Worm (Caenorhabditis elegans) whole organism, young adult: Measurements from ENCODE around the gene T09F5.20.

Experiments used
- C17E4.6 ChIP-seq: fragments of 200-800 bp; sonication (Bioruptor generic); IDR thresholded peaks from 2 replicates; pipeline ENCODE4 v1.3.6; 2022; ENCODE audit warnings: missing genetic modification reagents, missing genetic modification characterization, missing compliant biosample characterization
- F10E7.11 ChIP-seq: sonication (generic microtip); optimal IDR thresholded peaks from 2 replicates; lab custom pipeline; 2017; ENCODE audit warnings: mild to moderate bottlenecking, missing genetic modification characterization, moderate library complexity, missing compliant biosample characterization
- F23B12.7 ChIP-seq: sonication (generic microtip); optimal IDR thresholded peaks from 2 replicates; lab custom pipeline; 2017; ENCODE audit warnings: missing genetic modification characterization, mild to moderate bottlenecking, missing compliant biosample characterization, antibody characterized with exemption, moderate library complexity; ENCODE audit not compliant: insufficient read depth
- F52B5.7 ChIP-seq: sonication (generic microtip); optimal IDR thresholded peaks from 2 replicates; lab custom pipeline; 2016; ENCODE audit warnings: mild to moderate bottlenecking, missing genetic modification characterization, missing compliant biosample characterization
- F57A8.1 ChIP-seq: fragments of 200-800 bp; sonication (Bioruptor generic); optimal IDR thresholded peaks from 2 replicates; lab custom pipeline; 2018; ENCODE audit warnings: mild to moderate bottlenecking, missing genetic modification characterization, moderate library complexity, missing compliant biosample characterization
- F57C9.4 ChIP-seq: sonication (generic microtip); optimal IDR thresholded peaks from 2 replicates; lab custom pipeline; 2017; ENCODE audit warnings: mild to moderate bottlenecking, missing genetic modification characterization, missing compliant biosample characterization
- Y53F4B.3 ChIP-seq: fragments of 200-800 bp; sonication (Bioruptor generic); IDR thresholded peaks from 2 replicates; pipeline ENCODE4 v1.3.6; 2022; ENCODE audit warnings: missing genetic modification reagents, missing genetic modification characterization, missing compliant biosample characterization
- Y53G8AR.9 ChIP-seq: fragments of 200-800 bp; sonication (Bioruptor generic); conservative IDR thresholded peaks from 2 replicates; pipeline ENCODE4 v1.3.6; 2022; ENCODE audit warnings: missing genetic modification reagents, missing genetic modification characterization, missing compliant biosample characterization
- athp-1 ChIP-seq: sonication (generic microtip); optimal IDR thresholded peaks from 2 replicates; lab custom pipeline; 2017; ENCODE audit warnings: mild to moderate bottlenecking, missing genetic modification characterization, missing compliant biosample characterization
- bed-1 ChIP-seq: fragments of 200-800 bp; sonication (Bioruptor generic); IDR thresholded peaks from 2 replicates; pipeline ENCODE4 v1.3.6; 2022; ENCODE audit warnings: missing genetic modification reagents, missing genetic modification characterization, missing compliant biosample characterization
- cebp-1 ChIP-seq, 2 experiments: fragments of 200-800 bp in 1 of 2; sonication (Bioruptor generic) in 1 of 2; sonication (generic microtip) in 1 of 2; IDR thresholded peaks in 1 of 2; optimal IDR thresholded peaks in 1 of 2; 2 replicates each; pipeline versions ENCODE4 v1.3.6 to Lab custom; 2017 to 2022; ENCODE audit warnings: missing compliant biosample characterization in 2 of 2, missing genetic modification characterization in 2 of 2, mild to moderate bottlenecking in 1 of 2, missing genetic modification reagents in 1 of 2, moderate library complexity in 1 of 2
- cebp-2 ChIP-seq: fragments of 200-800 bp; sonication (Bioruptor generic); IDR thresholded peaks from 2 replicates; pipeline ENCODE4 v1.3.6; 2022; ENCODE audit warnings: missing genetic modification characterization, missing compliant biosample characterization
- ceh-100 ChIP-seq: fragments of 200-800 bp; sonication (Bioruptor generic); IDR thresholded peaks from 2 replicates; pipeline ENCODE4 v1.3.6; 2022; ENCODE audit warnings: missing genetic modification reagents, missing genetic modification characterization, missing compliant biosample characterization
- ceh-40 ChIP-seq: fragments of 200-800 bp; sonication (Bioruptor generic); IDR thresholded peaks from 2 replicates; pipeline ENCODE4 v1.3.6; 2022; ENCODE audit warnings: missing genetic modification characterization, missing compliant biosample characterization
- ceh-58 ChIP-seq: fragments of 200-800 bp; sonication (Bioruptor generic); IDR thresholded peaks from 2 replicates; pipeline ENCODE4 v1.3.6; 2022; ENCODE audit warnings: missing genetic modification characterization, missing compliant biosample characterization
- ceh-79 ChIP-seq: sonication (generic microtip); optimal IDR thresholded peaks from 2 replicates; lab custom pipeline; 2017; ENCODE audit warnings: mild to moderate bottlenecking, missing genetic modification characterization, missing compliant biosample characterization
- ceh-91 ChIP-seq: fragments of 200-800 bp; sonication (Bioruptor generic); IDR thresholded peaks from 2 replicates; pipeline ENCODE4 v1.3.6; 2022; ENCODE audit warnings: missing genetic modification reagents, missing genetic modification characterization, missing compliant biosample characterization
- chd-7 ChIP-seq: sonication (generic microtip); optimal IDR thresholded peaks from 2 replicates; lab custom pipeline; 2016; ENCODE audit warnings: mild to moderate bottlenecking, missing genetic modification characterization, moderate library complexity, missing compliant biosample characterization
- dox-1 ChIP-seq: fragments of 200-800 bp; sonication (Bioruptor generic); IDR thresholded peaks from 2 replicates; pipeline ENCODE4 v1.3.6; 2022; ENCODE audit warnings: missing genetic modification reagents, missing genetic modification characterization, missing compliant biosample characterization
- egrh-3 ChIP-seq: fragments of 200-800 bp; sonication (Bioruptor generic); IDR thresholded peaks from 2 replicates; pipeline ENCODE4 v1.3.6; 2022; ENCODE audit warnings: missing genetic modification reagents, missing genetic modification characterization, missing compliant biosample characterization
- ets-4 ChIP-seq: fragments of 200-800 bp; sonication (Bioruptor generic); optimal IDR thresholded peaks from 2 replicates; lab custom pipeline; 2018; ENCODE audit warnings: mild to moderate bottlenecking, missing genetic modification characterization, missing compliant biosample characterization
- gei-17 ChIP-seq: fragments of 200-800 bp; sonication (Bioruptor generic); optimal IDR thresholded peaks from 2 replicates; lab custom pipeline; 2018; ENCODE audit warnings: mild to moderate bottlenecking, missing genetic modification characterization, missing compliant biosample characterization
- hmg-1.2 ChIP-seq: fragments of 200-800 bp; sonication (Bioruptor generic); IDR thresholded peaks from 2 replicates; pipeline ENCODE4 v1.3.6; 2022; ENCODE audit warnings: missing genetic modification reagents, missing genetic modification characterization, missing compliant biosample characterization
- hsf-1 ChIP-seq: fragments of 200-800 bp; sonication (Bioruptor generic); IDR thresholded peaks from 2 replicates; pipeline ENCODE4 v1.3.6; 2022; ENCODE audit warnings: missing genetic modification reagents, missing genetic modification characterization, missing compliant biosample characterization
- lin-26 ChIP-seq: fragments of 200-800 bp; sonication (Bioruptor generic); IDR thresholded peaks from 2 replicates; pipeline ENCODE4 v1.3.6; 2022; ENCODE audit warnings: missing genetic modification reagents, missing genetic modification characterization, missing compliant biosample characterization
- mcd-1 ChIP-seq: fragments of 200-800 bp; sonication (Bioruptor generic); IDR thresholded peaks from 2 replicates; pipeline ENCODE4 v1.3.6; 2022; ENCODE audit warnings: missing genetic modification reagents, missing genetic modification characterization, missing compliant biosample characterization
- mxl-1 ChIP-seq: sonication (generic microtip); optimal IDR thresholded peaks from 2 replicates; lab custom pipeline; 2016; ENCODE audit warnings: missing genetic modification characterization, missing compliant biosample characterization
- nfya-1 ChIP-seq: sonication (generic microtip); optimal IDR thresholded peaks from 2 replicates; lab custom pipeline; 2017; ENCODE audit warnings: antibody characterized with exemption, missing compliant biosample characterization, missing genetic modification characterization, borderline replicate concordance; ENCODE audit not compliant: insufficient read depth
- nfya-2 ChIP-seq: fragments of 200-800 bp; sonication (Bioruptor generic); IDR thresholded peaks from 2 replicates; pipeline ENCODE4 v1.3.6; 2022; ENCODE audit warnings: missing genetic modification reagents, missing genetic modification characterization, missing compliant biosample characterization
- nfyb-1 ChIP-seq: fragments of 200-800 bp; sonication (Bioruptor generic); IDR thresholded peaks from 2 replicates; pipeline ENCODE4 v1.3.6; 2022; ENCODE audit warnings: missing genetic modification reagents, missing genetic modification characterization, missing compliant biosample characterization
- nhr-27 ChIP-seq: fragments of 200-800 bp; sonication (Bioruptor generic); optimal IDR thresholded peaks from 2 replicates; lab custom pipeline; 2018; ENCODE audit warnings: mild to moderate bottlenecking, missing genetic modification characterization, moderate library complexity, missing compliant biosample characterization
- nhr-80 ChIP-seq: sonication (generic microtip); optimal IDR thresholded peaks from 2 replicates; lab custom pipeline; 2016; ENCODE audit warnings: missing genetic modification characterization, missing compliant biosample characterization
- nhr-90 ChIP-seq: sonication (generic microtip); optimal IDR thresholded peaks from 2 replicates; lab custom pipeline; 2016; ENCODE audit warnings: missing genotype, mild to moderate bottlenecking, missing genetic modification characterization, missing compliant biosample characterization
- pbrm-1 ChIP-seq: fragments of 200-800 bp; sonication (Bioruptor generic); IDR thresholded peaks from 2 replicates; pipeline ENCODE4 v1.3.6; 2022; ENCODE audit warnings: missing genetic modification reagents, missing genetic modification characterization, missing compliant biosample characterization
- rcor-1 ChIP-seq: fragments of 200-800 bp; sonication (Bioruptor generic); IDR thresholded peaks from 2 replicates; pipeline ENCODE4 v1.3.6; 2022; ENCODE audit warnings: missing genetic modification reagents, missing genetic modification characterization, missing compliant biosample characterization
- rec-8 ChIP-seq, 2 experiments: sonication (generic microtip); optimal IDR thresholded peaks; 2 replicates each; lab custom pipeline; 2016; ENCODE audit warnings: mild to moderate bottlenecking in 2 of 2, missing genetic modification characterization in 2 of 2, missing genetic modification reagents in 2 of 2, missing genotype in 2 of 2, missing biosample characterization in 1 of 2, missing compliant biosample characterization in 1 of 2, moderate library complexity in 1 of 2
- sea-2 ChIP-seq: fragments of 200-800 bp; sonication (Bioruptor generic); IDR thresholded peaks from 2 replicates; pipeline ENCODE4 v1.3.6; 2022; ENCODE audit warnings: missing genetic modification characterization, missing compliant biosample characterization
- tbp1 ChIP-seq: fragments of 200-800 bp; sonication (Bioruptor generic); optimal IDR thresholded peaks from 2 replicates; lab custom pipeline; 2018; ENCODE audit warnings: mild to moderate bottlenecking, missing genetic modification characterization, missing compliant biosample characterization
- unc-130 ChIP-seq: sonication (generic microtip); optimal IDR thresholded peaks from 2 replicates; lab custom pipeline; 2016; ENCODE audit warnings: missing genetic modification reagents, missing genetic modification characterization, missing compliant biosample characterization
- xnd-1 ChIP-seq: sonication (generic microtip); optimal IDR thresholded peaks from 2 replicates; lab custom pipeline; 2016; ENCODE audit warnings: missing genotype, missing genetic modification reagents, missing genetic modification characterization, missing compliant biosample characterization
- zfh-2 ChIP-seq: fragments of 200-800 bp; sonication (Bioruptor generic); conservative IDR thresholded peaks from 2 replicates; pipeline ENCODE4 v1.3.6; 2022; ENCODE audit warnings: missing genetic modification reagents, missing genetic modification characterization, missing compliant biosample characterization
- zim-3 ChIP-seq: sonication (generic microtip); optimal IDR thresholded peaks from 2 replicates; lab custom pipeline; 2017; ENCODE audit warnings: mild to moderate bottlenecking, missing genetic modification characterization, moderate library complexity, missing compliant biosample characterization
- ztf-18 ChIP-seq: sonication (generic microtip); optimal IDR thresholded peaks from 2 replicates; lab custom pipeline; 2016; ENCODE audit warnings: missing genotype, mild to moderate bottlenecking, missing genetic modification characterization, missing compliant biosample characterization
- ztf-22 ChIP-seq: fragments of 200-800 bp; sonication (Bioruptor generic); optimal IDR thresholded peaks from 2 replicates; lab custom pipeline; 2018; ENCODE audit warnings: mild to moderate bottlenecking, missing genetic modification characterization, moderate library complexity, missing compliant biosample characterization
- ztf-28 ChIP-seq: fragments of 200-800 bp; sonication (Bioruptor generic); IDR thresholded peaks from 2 replicates; pipeline ENCODE4 v1.3.6; 2022; ENCODE audit warnings: missing genetic modification reagents, missing genetic modification characterization, missing compliant biosample characterization

The T09F5.20 gene

ce11 chrV:15192377-15192776, 44.7 kb upstream of the T09F5.20 start, which contains the start of gene plc-2 (continued):
- no peak for TF ChIP-seq dox-1
- peak; percentile 21 for TF ChIP-seq nhr-90 (tag; lab: Kevin White, UChicago)
- peak; percentile 80 for TF ChIP-seq nhr-80 (tag; lab: Kevin White, UChicago)
- no peak for TF ChIP-seq Y53F4B.3 (GFP tag; lab: Robert Waterston, UW)
- TF ChIP-seq lin-26 (GFP tag; lab: Robert Waterston, UW): no peak
- no peak for TF ChIP-seq ceh-100 (GFP tag; lab: Robert Waterston, UW)
- TF ChIP-seq mxl-1 (tag; lab: Kevin White, UChicago): no peak
- TF ChIP-seq egrh-3 (GFP tag; lab: Robert Waterston, UW): no peak
- peak; percentile 11; the same call in 1 of the 2 replicates for TF ChIP-seq hmg-1.2 (GFP tag; lab: Robert Waterston, UW)
- TF ChIP-seq, all 124 proteins: peak for 8

ce11 chrV:15191971-15192370, 44.3 kb upstream of the T09F5.20 start:
- TF ChIP-seq zim-3 (tag; lab: Kevin White, UChicago) (no peak), nhr-27 (tag; lab: Kevin White, UChicago) (no peak), Y53G8AR.9 (no peak), gei-17 (GFP tag; lab: Kevin White, UChicago) (no peak), ets-4 (GFP tag; lab: Kevin White, UChicago) (no peak), tbp1 (no peak), nhr-90 (tag; lab: Kevin White, UChicago) (no peak), bed-1 (GFP tag; lab: Robert Waterston, UW) (no peak), pbrm-1 (GFP tag; lab: Robert Waterston, UW) (no peak), nfya-1 (tag; lab: Kevin White, UChicago) (no peak), F10E7.11 (tag; lab: Kevin White, UChicago) (no peak), C17E4.6 (no peak), cebp-2 (no peak), ceh-40 (GFP tag; lab: Robert Waterston, UW) (no peak), ztf-18 (tag; lab: Kevin White, UChicago) (no peak)

- TF ChIP-seq ztf-28 (GFP tag; lab: Robert Waterston, UW) (peak; percentile 94), ztf-22 (GFP tag; lab: Kevin White, UChicago) (peak; percentile 31), athp-1 (tag; lab: Kevin White, UChicago) (peak; percentile 98), F23B12.7 (tag; lab: Kevin White, UChicago) (peak; percentile 89), hsf-1 (peak; percentile 95), chd-7 (tag; lab: Kevin White, UChicago) (peak; percentile 97), zfh-2 (GFP tag; lab: Robert Waterston, UW) (peak; percentile 95), nfya-2 (GFP tag; lab: Robert Waterston, UW) (peak; percentile 90; the same call in 1 of the 2 replicates), nfyb-1 (GFP tag; lab: Robert Waterston, UW) (peak; percentile 97), mcd-1 (peak; percentile 93), mxl-1 (tag; lab: Kevin White, UChicago) (peak; percentile 96), Y53G8AR.9 (peak; percentile 95), rcor-1 (GFP tag; lab: Robert Waterston, UW) (peak; percentile 95), ceh-58 (peak; percentile 96), unc-130 (GFP tag; lab: Kevin White, UChicago) (peak; percentile 92), F57A8.1 (peak; percentile 86), cebp-1 (GFP tag; IDR thresholded peaks at IDR 0.05; lab: Robert Waterston, UW) (peak; percentile 67; the same call in 1 of the 2 replicates), cebp-1 (tag; optimal IDR thresholded peaks at IDR 0.05; lab: Kevin White, UChicago) (peak; percentile 88), sea-2 (GFP tag; lab: Robert Waterston, UW) (0 out of 2 replicates have a peak, but pooled peaks have one; percentile 60), rec-8 (tag; optimal IDR thresholded peaks at IDR 0.05; lab: Kevin White, UChicago) (peak; percentile 94 to 96), egrh-3 (GFP tag; lab: Robert Waterston, UW) (peak; percentile 78), F57C9.4 (tag; lab: Kevin White, UChicago) (peak; percentile 91), ceh-91 (GFP tag; lab: Robert Waterston, UW) (peak; percentile 70), xnd-1 (tag; lab: Kevin White, UChicago) (peak; percentile 61), F52B5.7 (tag; lab: Kevin White, UChicago) (peak; percentile 97), ceh-79 (tag; lab: Kevin White, UChicago) (peak; percentile 97)
These were observed 43.2 kb upstream of the T09F5.20 start, which contains the start of gene Y75B12B.11 for ce11 chrV:15190903-15191302. TSS of gene Y75B12B.11 (plus strand) at chrV:15191296.
